4 fruit fly cellular contexts compared by ENCODE assay signal in genomic region chr2L:855052-855547, dm6.
A peak's percentile ranks its signal among the peaks of the same experiment; 100 is the strongest.
TF ChIP-seq lines count a peak whose summit lies in the region.

CG13949 (plus strand) TSS chr2L:855337.

TF ChIP-seq in whole organism, adult, 20 proteins besides CTCF, POLR2A, EP300 and RAD21 (continued from another document):
- peak; percentile 10 for TF ChIP-seq pad (GFP tag; optimal IDR thresholded peaks at IDR 0.05; lab: Kevin White, UChicago)
- TF ChIP-seq CG1620 (GFP tag; optimal IDR thresholded peaks at IDR 0.05; lab: Kevin White, UChicago) = peak; percentile 9

TF ChIP-seq in whole organism, embryonic, 481 proteins besides CTCF, POLR2A, EP300 and RAD21 (continued from another document and continues in another):
- TF ChIP-seq CG13296 (GFP tag; optimal IDR thresholded peaks at IDR 0.05; lab: Kevin White, UChicago) (peak; percentile 40), CG6791 (GFP tag; IDR thresholded peaks at IDR 0.05; lab: Robert Waterston, UW; ENCODE audit: partially characterized antibody) (peak; percentile 65; the same call in 2 of the 3 replicates), dan (GFP tag; IDR thresholded peaks at IDR 0.05; lab: Robert Waterston, UW) (no peak), PHDP (tag; optimal IDR thresholded peaks at IDR 0.05; lab: Kevin White, UChicago) (peak; percentile 84), ash1 (GFP tag; optimal IDR thresholded peaks at IDR 0.05; lab: Kevin White, UChicago) (no peak), rib (GFP tag; IDR thresholded peaks at IDR 0.05; lab: Robert Waterston, UW) (peak; percentile 80), pho (GFP tag; optimal IDR thresholded peaks at IDR 0.05; lab: Kevin White, UChicago) (peak; percentile 66), CG12071 (GFP tag; optimal IDR thresholded peaks at IDR 0.05; lab: Kevin White, UChicago) (peak; percentile 31), tll (GFP tag; optimal IDR thresholded peaks at IDR 0.05; lab: Kevin White, UChicago) (no peak), CG17359 (tag; optimal IDR thresholded peaks at IDR 0.05; lab: Kevin White, UChicago) (peak; percentile 62), slbo (GFP tag; IDR thresholded peaks at IDR 0.05; lab: Robert Waterston, UW) (peak; percentile 79), bcd (GFP tag; optimal IDR thresholded peaks at IDR 0.05; lab: Kevin White, UChicago) (peak; percentile 45), CG9817 (tag; optimal IDR thresholded peaks at IDR 0.05; lab: Kevin White, UChicago) (peak; percentile 55), dati (GFP tag; IDR thresholded peaks at IDR 0.05; lab: Robert Waterston, UW) (peak; percentile 60; the same call in 1 of the 2 replicates), NK7.1 (GFP tag; optimal IDR thresholded peaks at IDR 0.05; lab: Kevin White, UChicago) (peak; percentile 22), CG34224 (GFP tag; IDR thresholded peaks at IDR 0.05; lab: Robert Waterston, UW; ENCODE audit: partially characterized antibody) (0 out of 3 replicates have a peak, but pooled peaks have one; percentile 47), Ptx1 (GFP tag; IDR thresholded peaks at IDR 0.05; lab: Robert Waterston, UW) (peak; percentile 82), CG10979 (tag; optimal IDR thresholded peaks at IDR 0.05; lab: Kevin White, UChicago) (peak; percentile 53), shn (GFP tag; optimal IDR thresholded peaks at IDR 0.05; lab: Kevin White, UChicago) (peak; percentile 59), Fer3 (tag; optimal IDR thresholded peaks at IDR 0.05; lab: Kevin White, UChicago) (peak; percentile 72), CG13424 (tag; optimal IDR thresholded peaks at IDR 0.05; lab: Kevin White, UChicago) (peak; percentile 68), lov (optimal IDR thresholded peaks at IDR 0.05; lab: Kevin White, UChicago) (no peak), lov (GFP tag; IDR thresholded peaks at IDR 0.05; lab: Robert Waterston, UW) (no peak), CG10274 (GFP tag; optimal IDR thresholded peaks at IDR 0.05; lab: Kevin White, UChicago) (no peak), Xrp1 (GFP tag; IDR thresholded peaks at IDR 0.05; lab: Robert Waterston, UW) (peak; percentile 83), CG18764 (GFP tag; optimal IDR thresholded peaks at IDR 0.05; lab: Kevin White, UChicago) (peak; percentile 10), CG17802 (tag; optimal IDR thresholded peaks at IDR 0.05; lab: Kevin White, UChicago) (no peak), Sry-δ (GFP tag; optimal IDR thresholded peaks at IDR 0.05; lab: Kevin White, UChicago) (peak; percentile 48), lab (GFP tag; optimal IDR thresholded peaks at IDR 0.05; lab: Kevin White, UChicago) (peak; percentile 85), vnd (GFP tag; IDR thresholded peaks at IDR 0.05; lab: Robert Waterston, UW; ENCODE audit: partially characterized antibody) (no peak), CG8478 (optimal IDR thresholded peaks at IDR 0.05; lab: Kevin White, UChicago) (peak; percentile 17), Dfd (GFP tag; optimal IDR thresholded peaks at IDR 0.05; lab: Kevin White, UChicago) (no peak), Deaf1 (tag; optimal IDR thresholded peaks at IDR 0.05; lab: Kevin White, UChicago) (peak; percentile 33), Taf1 (GFP tag; IDR thresholded peaks at IDR 0.05; lab: Robert Waterston, UW) (peak; percentile 45), CG4617 (GFP tag; optimal IDR thresholded peaks at IDR 0.05; lab: Kevin White, UChicago; ENCODE audit: borderline replicate concordance) (peak; percentile 8), ewg (GFP tag; optimal IDR thresholded peaks at IDR 0.05; lab: Kevin White, UChicago) (peak; percentile 35), CG32767 (GFP tag; IDR thresholded peaks at IDR 0.05; lab: Robert Waterston, UW) (no peak), CG14667 (GFP tag; IDR thresholded peaks at IDR 0.05; lab: Robert Waterston, UW) (peak; percentile 51; the same call in 1 of the 2 replicates), Hey (tag; optimal IDR thresholded peaks at IDR 0.05; lab: Kevin White, UChicago) (no peak), jing (GFP tag; optimal IDR thresholded peaks at IDR 0.05; lab: Kevin White, UChicago) (no peak), twi (tag; optimal IDR thresholded peaks at IDR 0.05; lab: Kevin White, UChicago) (peak; percentile 19), CG9727 (GFP tag; optimal IDR thresholded peaks at IDR 0.05; lab: Kevin White, UChicago) (peak; percentile 51)

TF ChIP-seq in whole organism, prepupa, 60 proteins besides CTCF, POLR2A, EP300 and RAD21 (continued from another document):
- TF ChIP-seq Lpt (GFP tag; optimal IDR thresholded peaks at IDR 0.05; lab: Kevin White, UChicago) (no peak), CG3919 (GFP tag; optimal IDR thresholded peaks at IDR 0.05; lab: Kevin White, UChicago) (peak; percentile 41), CG11294 (GFP tag; IDR thresholded peaks at IDR 0.05; lab: Robert Waterston, UW) (peak; percentile 26; the same call in 1 of the 2 replicates), CG10631 (GFP tag; optimal IDR thresholded peaks at IDR 0.05; lab: Kevin White, UChicago) (peak; percentile 46), Smox (GFP tag; optimal IDR thresholded peaks at IDR 0.05; lab: Kevin White, UChicago) (peak; percentile 51), CG11902 (GFP tag; optimal IDR thresholded peaks at IDR 0.05; lab: Kevin White, UChicago) (no peak), salr (GFP tag; optimal IDR thresholded peaks at IDR 0.05; lab: Kevin White, UChicago) (no peak), fd85E (GFP tag; optimal IDR thresholded peaks at IDR 0.05; lab: Kevin White, UChicago) (no peak), fd59A (GFP tag; optimal IDR thresholded peaks at IDR 0.05; lab: Kevin White, UChicago) (no peak), achi (GFP tag; optimal IDR thresholded peaks at IDR 0.05; lab: Kevin White, UChicago) (peak; percentile 23), dac (GFP tag; optimal IDR thresholded peaks at IDR 0.05; lab: Kevin White, UChicago) (no peak), topi (GFP tag; optimal IDR thresholded peaks at IDR 0.05; lab: Kevin White, UChicago) (peak; percentile 34), eg (GFP tag; IDR thresholded peaks at IDR 0.05; lab: Robert Waterston, UW) (peak; percentile 57), CG32006 (GFP tag; optimal IDR thresholded peaks at IDR 0.05; lab: Kevin White, UChicago) (peak; percentile 35), CG9139 (GFP tag; optimal IDR thresholded peaks at IDR 0.05; lab: Kevin White, UChicago) (no peak), Hr39 (GFP tag; optimal IDR thresholded peaks at IDR 0.05; lab: Kevin White, UChicago) (peak; percentile 46), CG4318 (GFP tag; optimal IDR thresholded peaks at IDR 0.05; lab: Kevin White, UChicago) (no peak), CG6276 (GFP tag; optimal IDR thresholded peaks at IDR 0.05; lab: Kevin White, UChicago) (no peak), Hr4 (GFP tag; optimal IDR thresholded peaks at IDR 0.05; lab: Kevin White, UChicago) (peak; percentile 73), CG3032 (tag; optimal IDR thresholded peaks at IDR 0.05; lab: Kevin White, UChicago) (peak; percentile 17), fkh (GFP tag; optimal IDR thresholded peaks at IDR 0.05; lab: Kevin White, UChicago) (no peak), CG8632 (GFP tag; optimal IDR thresholded peaks at IDR 0.05; lab: Kevin White, UChicago) (no peak), net (GFP tag; optimal IDR thresholded peaks at IDR 0.05; lab: Kevin White, UChicago) (no peak), CG31627 (GFP tag; optimal IDR thresholded peaks at IDR 0.05; lab: Kevin White, UChicago) (peak; percentile 46), OdsH (GFP tag; optimal IDR thresholded peaks at IDR 0.05; lab: Kevin White, UChicago) (peak; percentile 44), CG6163 (GFP tag; IDR thresholded peaks at IDR 0.05; lab: Robert Waterston, UW) (peak; percentile 75), Ets21C (GFP tag; optimal IDR thresholded peaks at IDR 0.05; lab: Kevin White, UChicago) (no peak), lz (GFP tag; optimal IDR thresholded peaks at IDR 0.05; lab: Kevin White, UChicago) (peak; percentile 35), esn (GFP tag; optimal IDR thresholded peaks at IDR 0.05; lab: Kevin White, UChicago) (peak; percentile 63), CG16779 (tag; optimal IDR thresholded peaks at IDR 0.05; lab: Kevin White, UChicago) (no peak), Eip78C (GFP tag; lab: Kevin White, UChicago) (peak; percentile 77), CG7368 (GFP tag; optimal IDR thresholded peaks at IDR 0.05; lab: Kevin White, UChicago) (no peak), CG1621 (tag; optimal IDR thresholded peaks at IDR 0.05; lab: Kevin White, UChicago) (no peak), CG8119 (GFP tag; IDR thresholded peaks at IDR 0.05; lab: Robert Waterston, UW) (peak; percentile 47; the same call in 2 of the 3 replicates), Eip93F (GFP tag; optimal IDR thresholded peaks at IDR 0.05; lab: Kevin White, UChicago) (no peak), Blimp-1 (GFP tag; optimal IDR thresholded peaks at IDR 0.05; lab: Kevin White, UChicago) (no peak), Sox15 (GFP tag; optimal IDR thresholded peaks at IDR 0.05; lab: Kevin White, UChicago) (no peak), CG6792 (GFP tag; optimal IDR thresholded peaks at IDR 0.05; lab: Kevin White, UChicago) (no peak), Met (GFP tag; optimal IDR thresholded peaks at IDR 0.05; lab: Kevin White, UChicago) (peak; percentile 49), svp (GFP tag; lab: Kevin White, UChicago) (peak; percentile 74), pdm3 (GFP tag; optimal IDR thresholded peaks at IDR 0.05; lab: Kevin White, UChicago) (peak; percentile 63)

TF ChIP-seq in whole organism, wandering third instar larva, 38 proteins besides CTCF, POLR2A, EP300 and RAD21 (continued from another document):
- no peak for TF ChIP-seq Rel (GFP tag; optimal IDR thresholded peaks at IDR 0.05; lab: Kevin White, UChicago)
- no peak for TF ChIP-seq Rel (tag; optimal IDR thresholded peaks at IDR 0.05; lab: Kevin White, UChicago)
- no peak for TF ChIP-seq jim (GFP tag; optimal IDR thresholded peaks at IDR 0.05; lab: Kevin White, UChicago)
- peak; percentile 47 for TF ChIP-seq HLH106 (tag; optimal IDR thresholded peaks at IDR 0.05; lab: Kevin White, UChicago)
- no peak for TF ChIP-seq Myc (optimal IDR thresholded peaks at IDR 0.05; lab: Kevin White, UChicago)
- TF ChIP-seq dsf (GFP tag; optimal IDR thresholded peaks at IDR 0.05; lab: Kevin White, UChicago; ENCODE audit: borderline replicate concordance) = no peak
- no peak for TF ChIP-seq tai (GFP tag; optimal IDR thresholded peaks at IDR 0.05; lab: Kevin White, UChicago)
- TF ChIP-seq usp (GFP tag; optimal IDR thresholded peaks at IDR 0.05; lab: Kevin White, UChicago) = no peak
- TF ChIP-seq Hnf4 (GFP tag; optimal IDR thresholded peaks at IDR 0.05; lab: Kevin White, UChicago) = peak; percentile 40
- TF ChIP-seq lola (GFP tag; optimal IDR thresholded peaks at IDR 0.05; lab: Kevin White, UChicago) = no peak
- no peak for TF ChIP-seq GATAd (GFP tag; optimal IDR thresholded peaks at IDR 0.05; lab: Kevin White, UChicago)
